Worm (Caenorhabditis elegans): ENCODE results near the gene F54B11.11.

- TF ChIP-seq unc-62 (GFP tag; optimal IDR thresholded peaks at IDR 0.05) (no peak), nhr-23 (tag; optimal IDR thresholded peaks at IDR 0.05) (no peak), mdl-1 (tag; optimal IDR thresholded peaks at IDR 0.05) (no peak), ceh-82 (tag; optimal IDR thresholded peaks at IDR 0.05) (no peak), nhr-237 (tag; optimal IDR thresholded peaks at IDR 0.05) (no peak)
These were observed 4.6 kb upstream of the F54B11.11 start for ce11 chrX:13574029-13574428.

Measured in whole organism, L2 larva.